Worm (Caenorhabditis elegans) whole organism, L1 larva: ENCODE results near the gene math-23.

Source experiments
- C16A3.4 ChIP-seq: fragments of 150-350 bp; optimal IDR thresholded peaks from 2 replicates; lab custom pipeline; 2014; ENCODE audit warnings: missing biosample characterization, missing genetic modification characterization
- blmp-1 ChIP-seq: fragments of 150-350 bp; optimal IDR thresholded peaks from 2 replicates; lab custom pipeline; 2014; ENCODE audit warnings: missing biosample characterization, missing genetic modification characterization
- jun-1 ChIP-seq: fragments of 150-350 bp; optimal IDR thresholded peaks from 2 replicates; lab custom pipeline; 2014; ENCODE audit warnings: missing biosample characterization, missing genetic modification reagents, missing genetic modification characterization
- lin-39 ChIP-seq: fragments of 150-350 bp; optimal IDR thresholded peaks from 2 replicates; lab custom pipeline; 2014; ENCODE audit warnings: missing biosample characterization, missing genetic modification reagents, missing genetic modification characterization
- nhr-11 ChIP-seq: fragments of 150-350 bp; optimal IDR thresholded peaks from 2 replicates; lab custom pipeline; 2014; ENCODE audit warnings: missing biosample characterization, missing genetic modification characterization
- nhr-71 ChIP-seq: sonication (generic microtip); optimal IDR thresholded peaks from 2 replicates; lab custom pipeline; 2016; ENCODE audit warnings: mild to moderate bottlenecking, missing genetic modification characterization, moderate library complexity, missing compliant biosample characterization
- tbx-2 ChIP-seq: sonication (generic microtip); optimal IDR thresholded peaks from 2 replicates; lab custom pipeline; 2016; ENCODE audit warnings: missing genetic modification characterization, missing compliant biosample characterization
- ztf-11 ChIP-seq, 2 experiments: sonication (generic microtip); optimal IDR thresholded peaks; 2 replicates each; lab custom pipeline; 2016 to 2017; ENCODE audit warnings: missing genetic modification characterization in 2 of 2, missing biosample characterization in 1 of 2, missing compliant biosample characterization in 1 of 2

ce11 chrII:1870875-1871592, 31.0 kb upstream of the math-23 start, which contains the start of gene math-10:
- TF ChIP-seq lin-39 (tag; lab: Kevin White, UChicago) (no peak), nhr-11 (tag; lab: Kevin White, UChicago) (no peak), C16A3.4 (tag; lab: Kevin White, UChicago) (no peak), blmp-1 (tag; lab: Kevin White, UChicago) (no peak), ztf-11 (tag; optimal IDR thresholded peaks at IDR 0.05; lab: Kevin White, UChicago) (no peak), nhr-71 (tag; lab: Kevin White, UChicago) (no peak), jun-1 (tag; lab: Kevin White, UChicago) (no peak), tbx-2 (tag; lab: Kevin White, UChicago) (no peak)
